Worm (Caenorhabditis elegans): ENCODE results near the gene ndub-5.

ndub-5 gene

DNA sequence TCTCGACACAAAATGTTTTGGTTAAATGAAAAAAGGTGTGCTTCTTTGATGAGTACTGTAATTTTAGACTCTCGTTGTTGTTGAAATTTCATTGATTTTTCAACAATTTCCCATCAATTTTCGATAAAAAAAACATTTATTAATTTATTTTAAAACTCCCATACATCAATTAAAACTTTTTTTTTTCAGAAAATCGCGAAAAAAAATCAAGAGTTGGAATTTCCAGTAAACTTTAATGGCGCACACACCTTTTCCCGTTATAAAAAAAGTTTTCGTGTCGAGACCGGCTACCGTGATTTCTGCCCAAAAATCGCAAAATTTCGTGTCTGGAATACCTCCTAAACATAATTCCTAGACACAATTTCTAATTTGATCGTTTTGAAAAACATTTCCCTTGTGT, 3.6 kb upstream of the ndub-5 start, which contains the start of gene C25H3.14:
Gene C25H3.14 (plus strand): TSS at position 301 of the 400 bp plus-strand sequence.
- no peak for TF ChIP-seq egl-27 (tag; optimal IDR thresholded peaks at IDR 0.05)
- TF ChIP-seq hlh-4 (tag; optimal IDR thresholded peaks at IDR 0.05): no peak
- no peak for TF ChIP-seq ztf-4 (tag; optimal IDR thresholded peaks at IDR 0.05)
- no peak for TF ChIP-seq aha-1 (tag; optimal IDR thresholded peaks at IDR 0.05)
- no peak for TF ChIP-seq mep-1 (tag; optimal IDR thresholded peaks at IDR 0.05)
- no peak for TF ChIP-seq ets-5 (GFP tag; IDR thresholded peaks at IDR 0.05)
- TF ChIP-seq nhr-85 (tag): no peak
- no peak for TF ChIP-seq nhr-12 (tag; optimal IDR thresholded peaks at IDR 0.05)
- TF ChIP-seq mab-9 (GFP tag; IDR thresholded peaks at IDR 0.05): no peak
- no peak for TF ChIP-seq tbx-2 (tag; optimal IDR thresholded peaks at IDR 0.05)
- TF ChIP-seq egl-13 (tag; optimal IDR thresholded peaks at IDR 0.05): no peak
- no peak for TF ChIP-seq efl-1 (optimal IDR thresholded peaks at IDR 0.05)
- no peak for TF ChIP-seq efl-1 (GFP tag; optimal IDR thresholded peaks at IDR 0.05 in 1 of 2)
- no peak for TF ChIP-seq sox-4 (tag; optimal IDR thresholded peaks at IDR 0.05)

ce11 chrII:5693893-5694292, 2.7 kb upstream of the ndub-5 start, which contains the start of gene C25H3.3:
TSS of gene C25H3.3 (plus strand) at chrII:5694193.
- TF ChIP-seq C16A3.4 (tag; optimal IDR thresholded peaks at IDR 0.05) (no peak), aha-1 (tag; optimal IDR thresholded peaks at IDR 0.05) (no peak), dsc-1 (tag; optimal IDR thresholded peaks at IDR 0.05) (no peak), mdl-1 (tag; optimal IDR thresholded peaks at IDR 0.05) (no peak), hpl-2 (GFP tag; optimal IDR thresholded peaks at IDR 0.05) (no peak), efl-1 (optimal IDR thresholded peaks at IDR 0.05) (no peak), efl-1 (GFP tag; optimal IDR thresholded peaks at IDR 0.05 in 1 of 2) (peak in 1 of 2 experiments; percentile 61), pax-3 (tag; optimal IDR thresholded peaks at IDR 0.05) (no peak)

DNA sequence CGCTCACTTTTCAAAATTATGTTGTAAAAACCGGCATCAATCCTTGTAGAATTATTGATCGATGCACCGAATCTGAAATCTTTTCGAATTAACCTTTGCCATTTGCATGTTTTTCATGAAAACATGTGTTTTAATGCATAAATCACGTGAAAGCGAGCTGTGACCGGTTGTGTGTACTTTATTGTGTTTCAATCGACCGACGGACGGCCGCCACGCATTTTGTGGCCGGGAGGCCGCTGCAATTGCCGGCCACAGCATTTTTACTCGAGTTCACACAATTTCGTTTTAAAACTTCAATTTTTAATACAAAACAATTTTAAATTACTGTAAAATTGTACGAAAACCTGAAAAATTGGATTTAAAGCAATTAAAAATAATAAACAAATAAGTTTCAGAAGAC, 2.2 kb downstream of the ndub-5 start, which contains the start of gene C25H3.11:
Gene C25H3.11 (minus strand): TSS at position 82 of the 400 bp plus-strand sequence.
- TF ChIP-seq nhr-20 (tag; optimal IDR thresholded peaks at IDR 0.05) (peak; percentile 31), vab-15 (tag; optimal IDR thresholded peaks at IDR 0.05) (no peak), nhr-28 (tag; optimal IDR thresholded peaks at IDR 0.05) (no peak), zag-1 (tag; optimal IDR thresholded peaks at IDR 0.05) (no peak), unc-98 (GFP tag; IDR thresholded peaks at IDR 0.05) (no peak), fos-1 (tag; optimal IDR thresholded peaks at IDR 0.05) (no peak), nhr-11 (tag; optimal IDR thresholded peaks at IDR 0.05) (no peak), fkh-10 (GFP tag; optimal IDR thresholded peaks at IDR 0.05) (no peak), nhr-71 (tag; optimal IDR thresholded peaks at IDR 0.05) (peak; percentile 40), nhr-85 (tag) (peak; percentile 70), dpl-1 (GFP tag; optimal IDR thresholded peaks at IDR 0.05) (peak in 2 of 3 experiments; percentile 9 to 27), lin-35 (GFP tag; optimal IDR thresholded peaks at IDR 0.05) (peak in 1 of 2 experiments; percentile 40), hpl-2 (GFP tag; optimal IDR thresholded peaks at IDR 0.05) (no peak), swsn-7 (tag; optimal IDR thresholded peaks at IDR 0.05) (peak; percentile 3), pqm-1 (tag; optimal IDR thresholded peaks at IDR 0.05) (no peak), egl-13 (tag; optimal IDR thresholded peaks at IDR 0.05) (no peak), alr-1 (tag; optimal IDR thresholded peaks at IDR 0.05; ENCODE audit: borderline replicate concordance) (no peak), fkh-8 (tag; optimal IDR thresholded peaks at IDR 0.05) (no peak), ceh-88 (GFP tag; IDR thresholded peaks at IDR 0.05) (no peak), ets-5 (GFP tag; IDR thresholded peaks at IDR 0.05) (no peak), mep-1 (tag; optimal IDR thresholded peaks at IDR 0.05) (peak; percentile 31), rnt-1 (tag; optimal IDR thresholded peaks at IDR 0.05) (peak; percentile 26), nhr-90 (tag; optimal IDR thresholded peaks at IDR 0.05; ENCODE audit: poor library complexity) (peak; percentile 14), C04F5.9 (tag; optimal IDR thresholded peaks at IDR 0.05) (no peak), ces-1 (GFP tag; optimal IDR thresholded peaks at IDR 0.05) (no peak), nhr-237 (tag; optimal IDR thresholded peaks at IDR 0.05) (no peak), sptf-1 (tag; optimal IDR thresholded peaks at IDR 0.05) (no peak), tbx-2 (tag; optimal IDR thresholded peaks at IDR 0.05) (no peak), dsc-1 (tag; optimal IDR thresholded peaks at IDR 0.05) (peak; percentile 9), mdl-1 (tag; optimal IDR thresholded peaks at IDR 0.05) (peak in 1 of 2 experiments; percentile 32), elt-2 (tag; optimal IDR thresholded peaks at IDR 0.05) (peak; percentile 34), hlh-4 (tag; optimal IDR thresholded peaks at IDR 0.05) (no peak), ceh-8 (GFP tag; optimal IDR thresholded peaks at IDR 0.05) (no peak), lin-14 (GFP tag; optimal IDR thresholded peaks at IDR 0.05) (peak; percentile 56), unc-130 (tag; optimal IDR thresholded peaks at IDR 0.05) (peak; percentile 6), efl-1 (optimal IDR thresholded peaks at IDR 0.05) (peak in 1 of 2 experiments; percentile 3), efl-1 (GFP tag; optimal IDR thresholded peaks at IDR 0.05 in 1 of 2) (peak in 1 of 2 experiments; percentile 4), snu-23 (GFP tag; optimal IDR thresholded peaks at IDR 0.05) (peak; percentile 53), C16A3.4 (tag; optimal IDR thresholded peaks at IDR 0.05) (peak; percentile 24), skn-1 (tag; optimal IDR thresholded peaks at IDR 0.05) (no peak), lin-15B (tag; optimal IDR thresholded peaks at IDR 0.05) (peak; percentile 15)
